Worm (Caenorhabditis elegans): ENCODE measurements around the gene B0280.7.

- TF ChIP-seq rnt-1 (tag; optimal IDR thresholded peaks at IDR 0.05) (no peak), lin-13 (GFP tag; optimal IDR thresholded peaks at IDR 0.05) (no peak), unc-62 (GFP tag; optimal IDR thresholded peaks at IDR 0.05) (no peak), nhr-11 (tag; optimal IDR thresholded peaks at IDR 0.05) (no peak), lin-15B (tag; optimal IDR thresholded peaks at IDR 0.05) (no peak), unc-86 (tag; optimal IDR thresholded peaks at IDR 0.05) (no peak), elt-2 (tag; optimal IDR thresholded peaks at IDR 0.05) (no peak), jun-1 (tag; optimal IDR thresholded peaks at IDR 0.05) (no peak), lin-39 (tag; optimal IDR thresholded peaks at IDR 0.05) (no peak), ztf-11 (tag; optimal IDR thresholded peaks at IDR 0.05) (no peak), pag-3 (tag; optimal IDR thresholded peaks at IDR 0.05; ENCODE audit: borderline replicate concordance, insufficient read depth) (no peak), lsy-2 (tag; optimal IDR thresholded peaks at IDR 0.05) (no peak)
Observed at ce11 chrIII:7083106-7083505, 28.6 kb downstream of the B0280.7 start.
